Fruit fly (Drosophila melanogaster): Measurements from ENCODE around the gene CG46311.
A peak's percentile ranks its signal among the peaks of the same experiment; 100 is the strongest.

CG46311 gene

DNA sequence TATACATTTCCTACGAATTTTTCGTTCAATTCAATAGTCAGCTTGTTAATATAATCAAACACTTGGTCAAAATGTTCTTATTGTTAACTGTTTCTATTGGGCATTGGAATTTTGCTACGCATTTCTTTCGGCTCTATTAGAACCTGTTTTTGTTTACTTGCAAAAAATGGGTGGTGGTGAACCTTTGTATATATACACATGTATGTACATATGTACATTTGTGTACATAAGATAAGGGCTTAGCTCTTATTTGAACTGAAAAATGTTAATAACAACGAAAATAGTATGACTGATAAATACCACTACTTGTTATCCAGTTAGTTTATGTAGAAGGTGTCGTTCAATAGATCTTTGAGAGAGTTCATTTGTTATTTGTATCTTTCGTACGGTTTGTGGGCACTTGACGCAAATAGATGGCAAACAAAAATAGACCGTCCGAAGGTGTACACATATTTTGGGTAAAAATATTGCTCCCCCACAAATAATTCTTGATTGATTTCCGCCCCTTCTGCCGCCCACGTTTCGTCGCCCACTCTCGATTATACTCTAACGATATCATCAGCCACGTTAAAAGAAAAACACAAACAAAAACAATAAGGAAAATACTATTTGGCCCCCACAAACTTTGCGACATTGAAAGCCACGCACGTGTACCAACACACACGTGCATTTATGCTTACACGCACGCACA, 62.4 kb downstream of the CG46311 start:
- no peak for TF ChIP-seq pad (GFP tag; optimal IDR thresholded peaks at IDR 0.05)
- TF ChIP-seq kay (GFP tag; ENCODE audit: borderline replicate concordance) = no peak
- no peak for TF ChIP-seq cnc (optimal IDR thresholded peaks at IDR 0.05)

dm6 chrX:13626579-13626894, 62.9 kb downstream of the CG46311 start:
- TF ChIP-seq Clk (GFP tag; optimal IDR thresholded peaks at IDR 0.05) (no peak), cnc (optimal IDR thresholded peaks at IDR 0.05) (no peak), bab1 (GFP tag; optimal IDR thresholded peaks at IDR 0.05) (no peak), Crg-1 (GFP tag; optimal IDR thresholded peaks at IDR 0.05) (no peak), CG1620 (GFP tag; optimal IDR thresholded peaks at IDR 0.05) (no peak), pad (GFP tag; optimal IDR thresholded peaks at IDR 0.05) (no peak), Mnt (GFP tag; optimal IDR thresholded peaks at IDR 0.05) (peak; percentile 38), kay (GFP tag; ENCODE audit: borderline replicate concordance) (no peak), CG12768 (GFP tag; optimal IDR thresholded peaks at IDR 0.05) (no peak), CG33017 (tag; optimal IDR thresholded peaks at IDR 0.05) (peak; percentile 15), CG5204 (GFP tag; optimal IDR thresholded peaks at IDR 0.05) (no peak), tj (GFP tag; optimal IDR thresholded peaks at IDR 0.05) (no peak), CG7045 (GFP tag; optimal IDR thresholded peaks at IDR 0.05) (peak; percentile 25), toe (GFP tag; optimal IDR thresholded peaks at IDR 0.05) (no peak)

DNA sequence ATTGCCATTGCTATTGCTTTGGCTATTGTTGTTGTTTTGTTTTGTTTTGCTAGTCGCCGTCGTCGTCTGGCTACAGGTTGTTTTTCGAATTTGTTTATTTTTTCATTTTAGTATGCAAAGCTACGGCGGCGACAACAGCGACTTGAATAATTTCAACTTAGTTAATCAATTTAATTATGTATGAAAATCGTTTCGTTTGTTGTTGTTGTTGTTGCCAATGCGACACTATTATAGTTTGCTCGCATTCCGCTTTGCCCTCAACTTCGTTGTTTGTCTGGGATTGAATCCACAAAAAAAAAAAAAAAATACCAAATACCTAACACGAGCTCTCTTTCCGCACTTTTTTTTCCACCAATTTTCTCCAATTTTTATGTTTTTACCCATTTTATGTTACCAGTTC, 64.2 kb downstream of the CG46311 start:
- TF ChIP-seq tj (GFP tag; optimal IDR thresholded peaks at IDR 0.05) = no peak
- TF ChIP-seq CG1620 (GFP tag; optimal IDR thresholded peaks at IDR 0.05) = no peak
- peak; percentile 20 for TF ChIP-seq kay (GFP tag; ENCODE audit: borderline replicate concordance)

DNA sequence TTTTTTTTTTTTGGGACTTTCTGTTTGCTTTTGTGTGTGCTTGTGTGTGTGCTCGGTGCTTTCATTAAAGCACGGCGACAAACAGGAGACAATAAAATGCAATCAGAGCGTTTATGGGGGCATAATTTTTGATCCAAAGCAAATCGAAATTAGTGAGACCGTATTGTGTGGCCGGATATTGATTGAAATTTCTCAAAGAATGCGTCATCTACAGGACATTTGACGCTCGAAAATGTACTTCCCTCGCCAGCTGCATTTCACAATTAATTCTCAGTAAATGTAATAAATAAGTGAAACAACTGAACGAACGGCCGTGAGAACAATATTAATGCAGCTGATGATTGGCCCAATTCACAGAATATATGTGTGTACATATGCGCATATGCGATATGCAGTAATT, 65.8 kb downstream of the CG46311 start:
- TF ChIP-seq Mnt (GFP tag; optimal IDR thresholded peaks at IDR 0.05) = no peak
- peak; percentile 41 for TF ChIP-seq kay (GFP tag; ENCODE audit: borderline replicate concordance)

DNA sequence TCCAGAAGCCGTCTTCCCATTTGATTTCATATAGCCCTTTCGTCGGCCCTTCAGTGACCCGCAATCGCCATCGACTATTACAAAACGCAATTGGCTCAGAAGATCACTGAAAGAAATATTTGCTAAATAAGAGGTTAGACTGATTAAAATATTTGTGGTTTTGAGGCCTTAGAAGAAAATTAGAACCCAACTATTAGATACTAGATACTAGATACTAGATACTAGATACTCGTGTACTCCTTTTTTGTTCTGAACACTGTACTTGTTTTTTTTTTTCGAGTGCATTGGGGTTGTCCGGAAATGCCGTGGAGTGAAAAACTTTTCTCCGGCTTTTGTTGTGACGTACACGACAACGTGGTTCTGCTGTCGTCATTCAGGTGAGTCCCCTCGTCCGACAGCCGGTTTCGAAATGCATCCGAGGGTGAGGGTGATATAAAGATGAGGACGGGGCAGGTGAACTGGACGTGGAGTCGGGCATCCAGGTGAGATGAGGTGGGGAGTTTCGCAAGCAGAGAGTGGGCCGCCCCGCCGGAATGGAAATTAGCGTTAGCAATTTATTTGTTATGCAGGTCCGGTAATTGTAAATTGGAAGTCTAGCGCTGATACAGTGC, 66.8 kb downstream of the CG46311 start:
- TF ChIP-seq kay (GFP tag; ENCODE audit: borderline replicate concordance) (no peak), CG12768 (GFP tag; optimal IDR thresholded peaks at IDR 0.05) (peak; percentile 37), Clk (GFP tag; optimal IDR thresholded peaks at IDR 0.05) (no peak), tj (GFP tag; optimal IDR thresholded peaks at IDR 0.05) (peak; percentile 23), ovo (GFP tag; optimal IDR thresholded peaks at IDR 0.05) (no peak), Mnt (GFP tag; optimal IDR thresholded peaks at IDR 0.05) (peak; percentile 18), CG33017 (tag; optimal IDR thresholded peaks at IDR 0.05) (peak; percentile 64), pad (GFP tag; optimal IDR thresholded peaks at IDR 0.05) (no peak), CG7045 (GFP tag; optimal IDR thresholded peaks at IDR 0.05) (peak; percentile 55), cnc (optimal IDR thresholded peaks at IDR 0.05) (no peak), Hr96 (GFP tag; optimal IDR thresholded peaks at IDR 0.05) (no peak), CG14711 (tag; optimal IDR thresholded peaks at IDR 0.05) (peak; percentile 57), Crg-1 (GFP tag; optimal IDR thresholded peaks at IDR 0.05) (no peak), CG7101 (tag; optimal IDR thresholded peaks at IDR 0.05) (peak; percentile 62), CG5204 (GFP tag; optimal IDR thresholded peaks at IDR 0.05) (peak; percentile 42), bab1 (GFP tag; optimal IDR thresholded peaks at IDR 0.05) (peak; percentile 56), CG1620 (GFP tag; optimal IDR thresholded peaks at IDR 0.05) (peak; percentile 2), toe (GFP tag; optimal IDR thresholded peaks at IDR 0.05) (no peak), cic (GFP tag; optimal IDR thresholded peaks at IDR 0.05) (no peak), CG11617 (GFP tag; optimal IDR thresholded peaks at IDR 0.05) (peak; percentile 39)

- no peak for TF ChIP-seq tj (GFP tag; optimal IDR thresholded peaks at IDR 0.05)
- no peak for TF ChIP-seq CG33017 (tag; optimal IDR thresholded peaks at IDR 0.05)
- TF ChIP-seq CG7101 (tag; optimal IDR thresholded peaks at IDR 0.05) = no peak
- TF ChIP-seq CG12768 (GFP tag; optimal IDR thresholded peaks at IDR 0.05) = no peak
- no peak for TF ChIP-seq bab1 (GFP tag; optimal IDR thresholded peaks at IDR 0.05)
- no peak for TF ChIP-seq toe (GFP tag; optimal IDR thresholded peaks at IDR 0.05)
- no peak for TF ChIP-seq ovo (GFP tag; optimal IDR thresholded peaks at IDR 0.05)
- TF ChIP-seq cic (GFP tag; optimal IDR thresholded peaks at IDR 0.05) = no peak
- no peak for TF ChIP-seq CG5204 (GFP tag; optimal IDR thresholded peaks at IDR 0.05)
- TF ChIP-seq CG14711 (tag; optimal IDR thresholded peaks at IDR 0.05) = no peak
- no peak for TF ChIP-seq CG7045 (GFP tag; optimal IDR thresholded peaks at IDR 0.05)
- no peak for TF ChIP-seq CG11617 (GFP tag; optimal IDR thresholded peaks at IDR 0.05)
- no peak for TF ChIP-seq CG1620 (GFP tag; optimal IDR thresholded peaks at IDR 0.05)
- TF ChIP-seq cnc (optimal IDR thresholded peaks at IDR 0.05) = no peak
- no peak for TF ChIP-seq pad (GFP tag; optimal IDR thresholded peaks at IDR 0.05)
- TF ChIP-seq Mnt (GFP tag; optimal IDR thresholded peaks at IDR 0.05) = no peak
- TF ChIP-seq kay (GFP tag; ENCODE audit: borderline replicate concordance) = no peak
- TF ChIP-seq Crg-1 (GFP tag; optimal IDR thresholded peaks at IDR 0.05) = no peak
- no peak for TF ChIP-seq Clk (GFP tag; optimal IDR thresholded peaks at IDR 0.05)
- TF ChIP-seq Hr96 (GFP tag; optimal IDR thresholded peaks at IDR 0.05) = no peak
Measured at dm6 chrX:13632606-13633005, 69.0 kb downstream of the CG46311 start.
